Fruit fly (Drosophila melanogaster) whole organism: ENCODE results near the gene CG15014.

Source experiments
- CG8478 ChIP-seq: fragments of >200 bp; optimal IDR thresholded peaks from 2 replicates; lab custom pipeline; 2018; ENCODE audit warnings: inconsistent platforms
- Dll ChIP-seq: fragments of >200 bp; optimal IDR thresholded peaks from 2 replicates; lab custom pipeline; 2017
- EcR ChIP-seq, 2 experiments: fragments of >200 bp; optimal IDR thresholded peaks; 2 replicates each; lab custom pipeline; 2017; ENCODE audit warnings: missing biosample characterization in 2 of 2, missing genetic modification characterization in 2 of 2, missing genetic modification reagents in 2 of 2
- pan ChIP-seq: fragments of >200 bp; optimal IDR thresholded peaks from 2 replicates; lab custom pipeline; 2017
- psq ChIP-seq: fragments of >200 bp; optimal IDR thresholded peaks from 2 replicates; lab custom pipeline; 2017
- usp ChIP-seq: fragments of >200 bp; optimal IDR thresholded peaks from 2 replicates; lab custom pipeline; 2017; ENCODE audit warnings: missing biosample characterization, missing genetic modification characterization, mixed read lengths

Gene CG15014

DNA sequence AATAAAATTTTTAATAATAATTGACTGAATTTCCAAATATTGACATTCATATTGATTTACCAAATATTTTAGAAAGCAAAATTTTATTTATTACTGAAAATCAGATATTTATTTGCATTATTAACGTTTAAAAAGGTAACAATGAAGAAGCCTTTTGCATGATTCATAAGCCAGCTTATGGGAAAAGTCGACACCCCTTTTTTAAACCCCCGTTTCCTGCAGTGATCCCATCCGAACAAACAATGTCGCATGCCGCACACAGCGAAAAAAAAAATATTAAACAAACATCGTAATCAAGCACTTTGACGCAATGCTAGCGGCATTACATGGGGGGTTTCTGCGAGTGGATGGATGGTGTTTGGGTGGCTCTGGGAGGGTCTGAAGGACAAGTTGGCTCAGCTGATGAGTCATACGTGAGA lies 31.6 kb upstream of the CG15014 start:
- TF ChIP-seq Dll (lab: Kevin White, UChicago) = no peak
- no peak for TF ChIP-seq EcR (GFP tag; optimal IDR thresholded peaks at IDR 0.05; lab: Kevin White, UChicago)
- no peak for TF ChIP-seq usp

DNA sequence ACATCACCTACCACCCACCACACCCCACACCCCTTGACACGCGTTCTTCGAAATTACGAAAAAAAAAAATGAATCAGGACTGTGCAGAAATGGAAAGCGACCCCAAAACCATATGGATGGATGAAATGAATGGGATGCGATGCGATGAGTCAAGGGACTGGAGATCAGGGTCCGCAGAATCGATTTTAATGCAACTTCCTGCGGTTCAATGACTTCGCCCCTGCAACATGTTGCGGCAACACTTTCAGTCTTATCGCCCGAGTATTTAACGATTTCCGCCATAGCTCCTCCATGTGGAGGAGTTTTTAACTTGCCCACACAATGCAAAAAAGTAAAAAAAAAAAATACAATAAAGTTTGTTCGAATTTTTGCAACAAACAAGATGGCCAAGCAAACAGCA lies 30.6 kb upstream of the CG15014 start:
- TF ChIP-seq pan (lab: Kevin White, UChicago) = no peak
- TF ChIP-seq usp = no peak
- TF ChIP-seq CG8478 = no peak
- TF ChIP-seq EcR (GFP tag; optimal IDR thresholded peaks at IDR 0.05; lab: Kevin White, UChicago) = no peak
- no peak for TF ChIP-seq psq (lab: Kevin White, UChicago)
- no peak for TF ChIP-seq Dll (lab: Kevin White, UChicago)

DNA sequence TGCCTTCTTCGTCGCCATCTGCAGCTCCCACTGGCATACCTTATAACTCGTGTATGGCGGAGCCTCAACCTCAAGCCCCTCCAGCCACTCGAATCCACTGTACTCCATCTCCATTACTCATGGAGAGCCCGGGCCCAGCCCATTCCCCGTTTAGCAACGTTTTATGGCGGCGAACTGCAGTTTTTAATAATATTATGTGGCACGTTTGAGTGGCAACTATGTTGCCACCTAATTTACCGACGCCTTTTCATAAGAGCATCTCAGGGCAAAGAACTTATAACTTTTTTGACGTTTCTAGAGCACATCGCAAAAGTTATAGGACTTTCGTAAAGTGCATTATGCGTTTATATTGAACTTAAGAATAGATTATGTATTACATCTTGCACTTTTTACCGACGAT lies 29.9 kb upstream of the CG15014 start:
- TF ChIP-seq CG8478 (no peak), Dll (lab: Kevin White, UChicago) (no peak), usp (no peak), pan (lab: Kevin White, UChicago) (no peak), psq (lab: Kevin White, UChicago) (no peak), EcR (GFP tag; optimal IDR thresholded peaks at IDR 0.05; lab: Kevin White, UChicago) (no peak)

- no peak for TF ChIP-seq CG8478
- TF ChIP-seq psq (lab: Kevin White, UChicago) = no peak
- TF ChIP-seq usp = no peak
- no peak for TF ChIP-seq pan (lab: Kevin White, UChicago)
- TF ChIP-seq Dll (lab: Kevin White, UChicago) = no peak
- TF ChIP-seq EcR (GFP tag; optimal IDR thresholded peaks at IDR 0.05; lab: Kevin White, UChicago) = no peak
These were observed 27.3 kb upstream of the CG15014 start for dm6 chr3L:4349314-4349713.

DNA sequence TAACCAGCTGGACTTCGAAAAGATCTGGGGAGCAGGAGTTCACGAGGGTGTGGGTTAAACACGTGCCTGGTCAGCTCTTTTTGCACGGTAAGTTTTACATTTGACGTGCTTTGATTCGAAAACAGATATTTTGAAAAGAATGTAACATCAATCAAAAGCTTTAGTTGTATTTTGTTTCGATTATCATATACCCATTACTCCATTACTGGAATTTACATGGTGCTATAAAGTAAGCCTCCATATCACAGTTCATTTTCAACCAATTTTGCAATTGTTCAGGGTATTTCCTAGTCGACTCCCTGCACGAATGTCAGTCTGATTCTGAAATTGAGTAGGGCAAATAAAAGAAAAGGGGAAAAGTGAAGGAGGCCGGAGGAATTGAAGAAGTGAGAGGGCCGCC lies 26.8 kb upstream of the CG15014 start:
- TF ChIP-seq usp (no peak), EcR (GFP tag; optimal IDR thresholded peaks at IDR 0.05; lab: Kevin White, UChicago) (no peak), pan (lab: Kevin White, UChicago) (no peak), psq (lab: Kevin White, UChicago) (no peak), Dll (lab: Kevin White, UChicago) (no peak), CG8478 (no peak)

DNA sequence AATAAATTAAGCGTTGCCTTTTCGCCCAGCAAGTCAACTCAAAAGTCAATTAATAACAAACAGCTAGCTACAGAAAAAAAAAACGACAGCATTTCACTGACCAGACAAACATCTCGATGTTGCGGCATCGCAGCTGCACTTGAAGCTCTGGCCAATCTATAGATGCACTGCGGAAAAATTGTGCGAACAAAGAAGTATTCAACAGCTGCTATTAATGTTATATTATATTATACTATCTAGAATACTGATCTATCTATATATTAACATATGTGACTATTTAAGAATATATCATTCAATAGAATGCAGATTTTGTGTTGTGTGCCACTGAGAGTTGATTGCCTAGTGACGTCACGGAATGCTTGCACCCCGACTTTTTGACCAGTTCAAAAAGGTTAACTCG lies 26.0 kb upstream of the CG15014 start:
- TF ChIP-seq Dll (lab: Kevin White, UChicago) (no peak), EcR (GFP tag; optimal IDR thresholded peaks at IDR 0.05; lab: Kevin White, UChicago) (no peak), CG8478 (no peak), pan (lab: Kevin White, UChicago) (no peak), usp (no peak), psq (lab: Kevin White, UChicago) (no peak)

dm6 chr3L:4346379-4346778 lies 24.3 kb upstream of the CG15014 start:
- TF ChIP-seq psq (lab: Kevin White, UChicago) (no peak), EcR (GFP tag; optimal IDR thresholded peaks at IDR 0.05; lab: Kevin White, UChicago) (no peak), pan (lab: Kevin White, UChicago) (no peak), CG8478 (no peak), Dll (lab: Kevin White, UChicago) (no peak), usp (no peak)

DNA sequence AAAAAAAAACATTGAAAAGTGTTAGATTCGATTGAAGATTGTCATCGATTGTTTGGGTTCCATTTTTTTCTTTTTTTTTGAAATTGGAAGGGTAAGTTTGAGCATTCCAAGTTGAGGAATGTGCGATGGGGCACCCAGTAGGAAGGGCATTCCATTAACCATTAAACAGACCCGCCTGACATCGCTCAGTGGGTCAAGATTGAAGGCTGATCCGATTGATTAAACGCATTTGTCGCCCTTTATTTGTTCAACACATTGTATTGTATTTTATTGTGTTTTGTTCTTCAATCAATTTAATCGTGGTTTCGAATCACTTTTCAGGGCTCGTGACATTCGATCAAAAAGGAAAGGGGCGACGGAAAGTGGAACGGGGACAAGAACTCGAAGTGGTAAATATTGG lies 19.0 kb upstream of the CG15014 start:
- TF ChIP-seq usp (no peak), psq (lab: Kevin White, UChicago) (no peak), Dll (lab: Kevin White, UChicago) (no peak), pan (lab: Kevin White, UChicago) (no peak), CG8478 (no peak)

DNA sequence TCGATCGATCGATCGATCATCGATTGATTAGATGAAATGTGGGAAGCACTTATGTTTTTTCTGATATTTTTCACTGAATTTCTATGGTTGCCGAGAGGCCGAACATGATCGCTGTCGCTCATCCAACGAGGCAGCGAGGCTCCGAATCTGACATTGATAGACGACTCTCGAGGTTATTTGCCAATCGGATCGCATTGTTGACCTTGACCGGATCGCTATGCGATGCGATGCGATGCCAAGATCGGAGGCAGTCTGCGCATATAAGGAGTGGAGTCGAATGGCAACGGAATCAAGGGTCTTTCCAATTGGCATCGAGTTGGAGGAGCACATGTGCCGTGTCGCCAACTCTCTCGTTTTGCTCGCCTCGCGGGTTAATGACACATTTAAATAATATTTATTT lies 18.2 kb upstream of the CG15014 start:
- TF ChIP-seq EcR (GFP tag; optimal IDR thresholded peaks at IDR 0.05; lab: Kevin White, UChicago) (no peak), usp (no peak), CG8478 (no peak), Dll (lab: Kevin White, UChicago) (no peak), pan (lab: Kevin White, UChicago) (no peak), psq (lab: Kevin White, UChicago) (no peak)

DNA sequence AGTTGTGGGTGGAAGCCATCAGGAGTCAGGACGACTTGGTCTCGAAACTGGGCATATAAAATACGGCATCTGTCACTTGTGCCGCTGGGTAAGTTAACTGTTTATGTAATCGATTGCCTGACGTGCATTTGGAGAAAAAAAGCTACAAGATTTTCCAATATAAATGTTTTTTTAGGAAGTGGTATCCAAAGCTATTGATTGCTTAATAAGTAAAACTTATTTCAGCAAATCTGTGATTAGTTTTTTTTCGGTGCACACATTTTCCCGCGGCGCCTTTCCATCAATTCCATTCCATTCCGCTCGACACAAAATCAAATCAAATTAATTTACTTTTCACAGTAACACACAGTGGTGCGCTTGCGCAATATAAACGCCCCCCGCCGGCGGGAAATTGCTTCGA lies 17.5 kb upstream of the CG15014 start:
- TF ChIP-seq Dll (lab: Kevin White, UChicago) (no peak), CG8478 (no peak), psq (lab: Kevin White, UChicago) (no peak), pan (lab: Kevin White, UChicago) (no peak), usp (no peak), EcR (GFP tag; optimal IDR thresholded peaks at IDR 0.05; lab: Kevin White, UChicago) (no peak)

dm6 chr3L:4336588-4336987 lies 14.5 kb upstream of the CG15014 start:
- TF ChIP-seq pan (lab: Kevin White, UChicago) = no peak
- TF ChIP-seq EcR (GFP tag; optimal IDR thresholded peaks at IDR 0.05; lab: Kevin White, UChicago) = no peak
- TF ChIP-seq CG8478 = no peak
- no peak for TF ChIP-seq psq (lab: Kevin White, UChicago)
- no peak for TF ChIP-seq Dll (lab: Kevin White, UChicago)

dm6 chr3L:4328048-4328447 lies 6.0 kb upstream of the CG15014 start:
- no peak for TF ChIP-seq usp
- TF ChIP-seq psq (lab: Kevin White, UChicago) = no peak
- no peak for TF ChIP-seq Dll (lab: Kevin White, UChicago)
- TF ChIP-seq pan (lab: Kevin White, UChicago) = no peak
- no peak for TF ChIP-seq CG8478
